Fruit fly (Drosophila melanogaster): ENCODE data around the gene CG1578.

The CG1578 gene

dm6 chrX:11775987-11776587, 40.3 kb downstream of the CG1578 start (continued):
- TF ChIP-seq Lhr (GFP tag; optimal IDR thresholded peaks at IDR 0.05), result peak; percentile 12
- peak; percentile 45; the same call in 1 of the 2 replicates for TF ChIP-seq sob (GFP tag; IDR thresholded peaks at IDR 0.05)
- TF ChIP-seq CG12769 (tag; optimal IDR thresholded peaks at IDR 0.05), result no peak
- TF ChIP-seq ab (GFP tag; optimal IDR thresholded peaks at IDR 0.05), result no peak
- peak; percentile 53; the same call in 1 of the 2 replicates for TF ChIP-seq HLH3B (GFP tag; IDR thresholded peaks at IDR 0.05)
- TF ChIP-seq dmrt99B (tag; optimal IDR thresholded peaks at IDR 0.05), result peak; percentile 55
- peak; percentile 46 for TF ChIP-seq CG8924 (tag; optimal IDR thresholded peaks at IDR 0.05)
- peak; percentile 47 for TF ChIP-seq esg (GFP tag; conservative IDR thresholded peaks at IDR 0.05)
- TF ChIP-seq CG15011 (GFP tag; optimal IDR thresholded peaks at IDR 0.05), result peak; percentile 2
- TF ChIP-seq E2f1 (GFP tag; IDR thresholded peaks at IDR 0.05), result 0 out of 2 replicates have a peak, but pooled peaks have one; percentile 38
- peak; percentile 37; the same call in 1 of the 3 replicates for TF ChIP-seq tgo (GFP tag; IDR thresholded peaks at IDR 0.05)
- TF ChIP-seq org-1 (GFP tag; optimal IDR thresholded peaks at IDR 0.05), result peak; percentile 44
- TF ChIP-seq bab2 (GFP tag; optimal IDR thresholded peaks at IDR 0.05), result peak; percentile 9
- peak; percentile 23; the same call in 1 of the 2 replicates for TF ChIP-seq ssp (GFP tag; IDR thresholded peaks at IDR 0.05)
- TF ChIP-seq CG10366 (GFP tag; IDR thresholded peaks at IDR 0.05), result 0 out of 2 replicates have a peak, but pooled peaks have one; percentile 36
- TF ChIP-seq CG7556 (GFP tag; optimal IDR thresholded peaks at IDR 0.05), result peak; percentile 59
- no peak for TF ChIP-seq fru (optimal IDR thresholded peaks at IDR 0.05)
- TF ChIP-seq Mes4 (GFP tag; optimal IDR thresholded peaks at IDR 0.05), result peak; percentile 31
- peak; percentile 59 for TF ChIP-seq fd96Cb (tag; optimal IDR thresholded peaks at IDR 0.05)
- peak; percentile 80 for TF ChIP-seq CG2712 (tag; optimal IDR thresholded peaks at IDR 0.05)
- TF ChIP-seq CG12942 (GFP tag; optimal IDR thresholded peaks at IDR 0.05), result peak; percentile 12
- peak; percentile 46 for TF ChIP-seq CG16863 (GFP tag; optimal IDR thresholded peaks at IDR 0.05)
- peak; percentile 50 for TF ChIP-seq CG10209 (GFP tag; optimal IDR thresholded peaks at IDR 0.05)
- peak; percentile 27; the same call in 1 of the 3 replicates for TF ChIP-seq CG3726 (GFP tag; IDR thresholded peaks at IDR 0.05)
- TF ChIP-seq Sox100B (GFP tag; optimal IDR thresholded peaks at IDR 0.05), result peak; percentile 39
- TF ChIP-seq CG31388 (GFP tag; optimal IDR thresholded peaks at IDR 0.05), result no peak
- peak; percentile 76 for TF ChIP-seq gem (tag; optimal IDR thresholded peaks at IDR 0.05)
- TF ChIP-seq CG30403 (GFP tag; optimal IDR thresholded peaks at IDR 0.05), result peak; percentile 55
- TF ChIP-seq Med (GFP tag), result peak; percentile 71
- TF ChIP-seq Drgx (GFP tag; IDR thresholded peaks at IDR 0.05), result peak; percentile 90
- peak; percentile 73 for TF ChIP-seq ara (GFP tag; IDR thresholded peaks at IDR 0.05)
- no peak for TF ChIP-seq CrebB (tag; optimal IDR thresholded peaks at IDR 0.05)
- TF ChIP-seq eyg (GFP tag; optimal IDR thresholded peaks at IDR 0.05), result peak; percentile 2
- TF ChIP-seq CG18599 (GFP tag; optimal IDR thresholded peaks at IDR 0.05), result peak; percentile 55
- peak; percentile 1 for TF ChIP-seq stwl (tag; optimal IDR thresholded peaks at IDR 0.05)
- peak; percentile 97 for TF ChIP-seq pfk (GFP tag; optimal IDR thresholded peaks at IDR 0.05)
- TF ChIP-seq bsh (GFP tag; optimal IDR thresholded peaks at IDR 0.05), result peak; percentile 67 to 91
- peak; percentile 38 for TF ChIP-seq HHEX (GFP tag; optimal IDR thresholded peaks at IDR 0.05)
- peak; percentile 80 for TF ChIP-seq CG17829 (tag; optimal IDR thresholded peaks at IDR 0.05)
- peak; percentile 69 for TF ChIP-seq lbe (GFP tag; optimal IDR thresholded peaks at IDR 0.05)
- peak; percentile 12 for TF ChIP-seq CG15514 (GFP tag; optimal IDR thresholded peaks at IDR 0.05)
- TF ChIP-seq phol (tag; optimal IDR thresholded peaks at IDR 0.05), result peak; percentile 65
- no peak for TF ChIP-seq CG34376 (GFP tag; optimal IDR thresholded peaks at IDR 0.05)
- peak; percentile 15 for TF ChIP-seq repo (GFP tag; optimal IDR thresholded peaks at IDR 0.05)
- TF ChIP-seq Six4 (GFP tag; optimal IDR thresholded peaks at IDR 0.05), result peak; percentile 51
- TF ChIP-seq prd (optimal IDR thresholded peaks at IDR 0.05), result no peak
- peak; percentile 73; the same call in 2 of the 3 replicates for TF ChIP-seq prd (GFP tag; IDR thresholded peaks at IDR 0.05)
- TF ChIP-seq Nf-YA (GFP tag; IDR thresholded peaks at IDR 0.05), result 0 out of 2 replicates have a peak, but pooled peaks have one; percentile 11
- peak; percentile 38 for TF ChIP-seq Hr3 (GFP tag; optimal IDR thresholded peaks at IDR 0.05)
- TF ChIP-seq Camta (GFP tag; optimal IDR thresholded peaks at IDR 0.05), result peak; percentile 15

Measured in whole organism, embryonic.